Worm (Caenorhabditis elegans) whole organism, L3 larva: ENCODE results near the gene C55B6.1.

Experiments used
- ceh-16 ChIP-seq: sonication (generic microtip); optimal IDR thresholded peaks from 2 replicates; lab custom pipeline; 2017; ENCODE audit warnings: missing biosample characterization, missing genetic modification characterization
- ceh-9 ChIP-seq: sonication (generic microtip); optimal IDR thresholded peaks from 2 replicates; lab custom pipeline; 2018; ENCODE audit warnings: missing biosample characterization, missing genetic modification characterization
- elt-1 ChIP-seq: fragments of 150-350 bp; optimal IDR thresholded peaks from 2 replicates; lab custom pipeline; 2014; ENCODE audit warnings: missing biosample characterization, missing genetic modification characterization
- elt-3 ChIP-seq, 3 experiments: fragments of 150-350 bp in 1 of 3; sonication (generic microtip) in 2 of 3; optimal IDR thresholded peaks; 2 replicates in 2 of 3; 4 replicates in 1 of 3; lab custom pipeline; 2014 to 2017; ENCODE audit warnings: missing biosample characterization in 3 of 3, missing genetic modification characterization in 3 of 3
- lsy-12 ChIP-seq: sonication (generic microtip); optimal IDR thresholded peaks from 2 replicates; lab custom pipeline; 2016; ENCODE audit warnings: mild to moderate bottlenecking, missing genetic modification characterization, missing compliant biosample characterization
- mml-1 ChIP-seq: fragments of 150-350 bp; sonication (generic microtip); optimal IDR thresholded peaks from 3 replicates; lab custom pipeline; 2014; ENCODE audit warnings: missing biosample characterization, missing genetic modification characterization
- nhr-12 ChIP-seq: fragments of 150-350 bp; optimal IDR thresholded peaks from 2 replicates; lab custom pipeline; 2014; ENCODE audit warnings: missing biosample characterization, missing genetic modification characterization
- nhr-23 ChIP-seq: fragments of 150-350 bp; optimal IDR thresholded peaks from 2 replicates; lab custom pipeline; 2014; ENCODE audit warnings: missing biosample characterization, missing genetic modification reagents, missing genetic modification characterization
- nhr-28 ChIP-seq: fragments of 150-350 bp; optimal IDR thresholded peaks from 2 replicates; lab custom pipeline; 2014; ENCODE audit warnings: missing biosample characterization, missing genetic modification characterization
- pqm-1 ChIP-seq: fragments of 150-350 bp; optimal IDR thresholded peaks from 2 replicates; lab custom pipeline; 2017; ENCODE audit warnings: missing biosample characterization, missing genetic modification characterization, inconsistent platforms
- snpc-4 ChIP-seq: fragments of 150-350 bp; optimal IDR thresholded peaks from 2 replicates; lab custom pipeline; 2014; ENCODE audit warnings: missing biosample characterization, missing genetic modification characterization
- unc-39 ChIP-seq: sonication (generic microtip); optimal IDR thresholded peaks from 4 replicates; lab custom pipeline; 2017; ENCODE audit warnings: missing biosample characterization, missing genetic modification characterization
- unc-62 ChIP-seq: fragments of 150-350 bp; sonication (generic microtip); optimal IDR thresholded peaks from 4 replicates; lab custom pipeline; 2014; ENCODE audit warnings: missing biosample characterization, missing genetic modification reagents, missing genetic modification characterization
- zag-1 ChIP-seq: fragments of 150-350 bp; optimal IDR thresholded peaks from 2 replicates; lab custom pipeline; 2014; ENCODE audit warnings: missing biosample characterization, missing genetic modification characterization

- TF ChIP-seq nhr-12 (tag; lab: Kevin White, UChicago): no peak
- no peak for TF ChIP-seq ceh-9 (tag; lab: Kevin White, UChicago)
- no peak for TF ChIP-seq nhr-28 (tag; lab: Kevin White, UChicago)
- no peak for TF ChIP-seq elt-3 (tag; optimal IDR thresholded peaks at IDR 0.05; lab: Kevin White, UChicago)
- TF ChIP-seq pqm-1 (tag; lab: Kevin White, UChicago): no peak
- no peak for TF ChIP-seq zag-1 (tag; lab: Kevin White, UChicago)
- no peak for TF ChIP-seq unc-39 (tag; lab: Kevin White, UChicago)
- TF ChIP-seq nhr-23 (tag; lab: Kevin White, UChicago): no peak
- no peak for TF ChIP-seq mml-1 (tag; lab: Kevin White, UChicago)
- no peak for TF ChIP-seq lsy-12 (tag; lab: Kevin White, UChicago)
- TF ChIP-seq ceh-16 (tag; lab: Kevin White, UChicago): no peak
- no peak for TF ChIP-seq unc-62
- TF ChIP-seq snpc-4 (tag; lab: Kevin White, UChicago): no peak
- TF ChIP-seq elt-1 (tag; lab: Kevin White, UChicago): no peak
Measured at ce11 chrX:7238562-7238961, 38.4 kb downstream of the C55B6.1 start, which contains the start of gene F46H5.3.
